Worm (Caenorhabditis elegans): Measurements from ENCODE around the gene ZK666.15.

- TF ChIP-seq flt-1 (GFP tag; IDR thresholded peaks at IDR 0.05), result no peak
- TF ChIP-seq klf-2 (GFP tag; conservative IDR thresholded peaks at IDR 0.05), result no peak
- TF ChIP-seq ref-1 (GFP tag; conservative IDR thresholded peaks at IDR 0.05), result no peak
These were observed 36.2 kb downstream of the ZK666.15 start for ce11 chrII:10523031-10523430.

Data from whole organism, midembryonic.